Fruit fly (Drosophila melanogaster): ENCODE measurements around the gene Der-2.
A peak's percentile ranks its signal among the peaks of the same experiment; 100 is the strongest.

Gene Der-2

DNA sequence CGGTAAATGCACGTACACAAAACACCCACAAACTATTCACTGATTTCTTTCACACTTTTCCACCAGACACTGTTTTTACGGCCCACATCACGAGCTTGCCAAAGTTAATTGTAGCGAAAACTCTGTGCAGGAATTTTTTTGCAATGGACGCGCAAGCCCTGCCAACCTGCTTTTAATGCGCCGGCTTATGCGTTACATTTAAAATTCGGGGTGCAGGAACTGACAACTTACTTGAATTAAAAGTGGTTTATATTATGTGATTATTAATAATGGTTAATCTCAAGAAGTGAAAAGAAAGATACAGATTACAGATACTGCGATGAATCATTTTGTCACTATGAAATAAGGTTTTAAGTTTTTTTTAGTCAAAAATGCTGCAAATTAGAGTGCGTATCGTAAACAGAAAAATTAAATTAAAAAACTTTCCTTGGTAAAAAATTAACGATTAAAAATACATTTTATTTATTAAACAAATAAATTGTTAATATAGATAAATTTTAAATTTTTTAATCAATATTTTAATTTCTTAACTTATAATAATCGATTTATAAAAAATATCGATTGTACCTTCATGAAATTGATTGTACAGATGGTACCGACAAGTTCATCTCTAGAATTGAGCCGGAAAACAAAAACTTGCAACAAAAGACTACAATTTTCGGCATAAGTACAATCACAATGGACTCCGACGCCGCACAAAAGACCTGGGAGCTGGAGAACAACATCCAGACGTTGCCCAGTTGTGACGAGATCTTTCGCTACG, 14.3 kb downstream of the Der-2 start, which contains the start of the genes CG42232 and CSN5:
CG42232 (minus strand) TSS at position 163 of the 763 bp plus-strand sequence.
CSN5 (plus strand) TSS at position 599 of the 763 bp plus-strand sequence.
- no peak for TF ChIP-seq cyc (GFP tag; optimal IDR thresholded peaks at IDR 0.05)
- peak; percentile 54 for TF ChIP-seq Sox15 (GFP tag; optimal IDR thresholded peaks at IDR 0.05)
- TF ChIP-seq Sox102F (GFP tag; optimal IDR thresholded peaks at IDR 0.05): no peak
- TF ChIP-seq acj6 (GFP tag; optimal IDR thresholded peaks at IDR 0.05): no peak
- TF ChIP-seq achi (GFP tag; optimal IDR thresholded peaks at IDR 0.05): no peak
- no peak for TF ChIP-seq salr (GFP tag; optimal IDR thresholded peaks at IDR 0.05)
- peak; percentile 18 for TF ChIP-seq CG11902 (GFP tag; optimal IDR thresholded peaks at IDR 0.05)
- no peak for TF ChIP-seq CG15336 (GFP tag; IDR thresholded peaks at IDR 0.05)
- peak; percentile 57 for TF ChIP-seq CG6792 (GFP tag; optimal IDR thresholded peaks at IDR 0.05)
- no peak for TF ChIP-seq Eip78C (GFP tag)
- TF ChIP-seq CG8319 (GFP tag; optimal IDR thresholded peaks at IDR 0.05): no peak
- peak; percentile 35; the same call in 1 of the 3 replicates for TF ChIP-seq CG6163 (GFP tag; IDR thresholded peaks at IDR 0.05)
- TF ChIP-seq Sox14 (GFP tag; optimal IDR thresholded peaks at IDR 0.05): no peak
- no peak for TF ChIP-seq fd85E (GFP tag; optimal IDR thresholded peaks at IDR 0.05)
- peak; percentile 3 for TF ChIP-seq CG11762 (GFP tag; optimal IDR thresholded peaks at IDR 0.05; ENCODE audit: insufficient read depth)
- TF ChIP-seq CG10631 (GFP tag; optimal IDR thresholded peaks at IDR 0.05): no peak
- no peak for TF ChIP-seq dsx (GFP tag; optimal IDR thresholded peaks at IDR 0.05; ENCODE audit: poor library complexity, severe bottlenecking)

DNA sequence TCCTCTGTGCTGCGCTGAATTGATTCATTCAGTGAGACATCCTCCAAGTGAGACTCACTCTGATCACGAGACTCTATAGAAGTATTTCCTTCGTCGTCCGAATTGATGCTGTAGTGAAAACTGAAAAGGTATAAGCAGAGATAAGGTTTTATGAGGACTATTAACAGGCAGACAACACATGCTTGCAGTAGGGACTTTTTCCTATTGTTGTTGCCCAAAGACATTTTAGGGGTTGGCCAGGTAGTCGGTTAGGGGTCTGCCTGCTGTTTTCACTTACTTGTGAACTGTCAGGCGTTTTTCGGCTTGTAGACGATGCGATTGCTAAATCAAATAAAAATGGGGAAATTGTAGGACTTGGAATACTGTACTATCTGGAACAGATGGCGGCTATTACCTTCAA, 15.5 kb downstream of the Der-2 start:
- no peak for TF ChIP-seq spab (GFP tag; optimal IDR thresholded peaks at IDR 0.05)
- no peak for TF ChIP-seq eg (GFP tag; IDR thresholded peaks at IDR 0.05)
- no peak for TF ChIP-seq CG6792 (GFP tag; optimal IDR thresholded peaks at IDR 0.05)
- TF ChIP-seq CG9139 (GFP tag; optimal IDR thresholded peaks at IDR 0.05): no peak
- no peak for TF ChIP-seq Gug (GFP tag; IDR thresholded peaks at IDR 0.05)
- TF ChIP-seq svp (GFP tag): no peak
- TF ChIP-seq Ets96B (tag; optimal IDR thresholded peaks at IDR 0.05): no peak

DNA sequence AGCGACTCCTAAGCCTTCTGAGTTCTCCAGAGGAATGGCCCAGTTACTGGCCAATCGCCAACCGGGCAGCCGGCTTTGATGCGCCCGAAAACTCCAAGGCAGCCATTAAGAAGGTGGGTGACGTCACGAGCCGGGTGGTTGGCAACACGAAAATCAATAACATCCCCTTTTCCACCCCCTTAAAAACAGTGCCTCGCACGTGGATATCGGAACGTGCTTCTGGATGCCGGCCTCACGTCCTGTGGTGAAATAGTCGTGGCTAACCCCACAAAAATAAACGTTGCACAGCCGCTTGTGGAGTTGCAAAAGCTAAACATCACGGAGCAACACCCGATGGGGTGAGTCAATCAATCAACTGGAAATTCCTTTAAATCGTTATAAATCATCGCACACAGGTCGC, 27.4 kb downstream of the Der-2 start:
- TF ChIP-seq CG11294 (GFP tag; IDR thresholded peaks at IDR 0.05): no peak
- no peak for TF ChIP-seq dsx (GFP tag; optimal IDR thresholded peaks at IDR 0.05; ENCODE audit: poor library complexity, severe bottlenecking)
- no peak for TF ChIP-seq OdsH (GFP tag; optimal IDR thresholded peaks at IDR 0.05)
- no peak for TF ChIP-seq lz (GFP tag; optimal IDR thresholded peaks at IDR 0.05)
- TF ChIP-seq CG16779 (tag; optimal IDR thresholded peaks at IDR 0.05): no peak
- no peak for TF ChIP-seq achi (GFP tag; optimal IDR thresholded peaks at IDR 0.05)
- TF ChIP-seq CG6854 (GFP tag; optimal IDR thresholded peaks at IDR 0.05): no peak
- no peak for TF ChIP-seq CG10631 (GFP tag; optimal IDR thresholded peaks at IDR 0.05)
- TF ChIP-seq Sox15 (GFP tag; optimal IDR thresholded peaks at IDR 0.05): no peak

DNA sequence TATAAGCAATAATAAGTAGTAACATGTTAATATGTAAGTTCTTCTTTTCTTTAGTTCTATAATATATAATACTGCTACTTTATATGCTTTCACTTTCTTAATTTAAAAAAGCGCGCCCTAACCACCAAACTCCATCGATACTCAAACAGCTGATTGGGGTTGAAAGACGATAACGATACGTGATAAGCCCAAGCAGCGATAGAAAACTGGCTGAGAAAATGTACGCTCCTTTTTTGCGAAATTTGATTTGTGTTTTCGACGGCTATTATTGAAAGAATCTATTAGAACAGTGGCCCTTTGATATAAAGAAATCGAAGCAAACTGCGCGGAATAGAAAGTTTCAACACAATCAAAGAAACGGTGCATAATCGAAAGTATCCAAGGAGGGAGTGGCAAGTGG, 28.1 kb downstream of the Der-2 start, which contains the start of gene CG14883:
CG14883 (plus strand) TSS at position 178 of the 400 bp plus-strand sequence.
- TF ChIP-seq CG3032 (tag; optimal IDR thresholded peaks at IDR 0.05) (no peak), Blimp-1 (GFP tag; optimal IDR thresholded peaks at IDR 0.05) (peak; percentile 97), CG8119 (GFP tag; IDR thresholded peaks at IDR 0.05) (no peak), CG7368 (GFP tag; optimal IDR thresholded peaks at IDR 0.05) (no peak), ss (GFP tag; optimal IDR thresholded peaks at IDR 0.05) (no peak), CG6854 (GFP tag; optimal IDR thresholded peaks at IDR 0.05) (no peak), esn (GFP tag; optimal IDR thresholded peaks at IDR 0.05) (no peak), CG6163 (GFP tag; IDR thresholded peaks at IDR 0.05) (no peak)

All from whole organism, prepupa.